Worm (Caenorhabditis elegans): Measurements from ENCODE around the gene sod-3.
"Not testable (repeated sequence)": the region's sequence is repeated elsewhere in the genome, so short reads cannot be mapped to it uniquely, and the experiment has no call there.

The sod-3 gene

DNA sequence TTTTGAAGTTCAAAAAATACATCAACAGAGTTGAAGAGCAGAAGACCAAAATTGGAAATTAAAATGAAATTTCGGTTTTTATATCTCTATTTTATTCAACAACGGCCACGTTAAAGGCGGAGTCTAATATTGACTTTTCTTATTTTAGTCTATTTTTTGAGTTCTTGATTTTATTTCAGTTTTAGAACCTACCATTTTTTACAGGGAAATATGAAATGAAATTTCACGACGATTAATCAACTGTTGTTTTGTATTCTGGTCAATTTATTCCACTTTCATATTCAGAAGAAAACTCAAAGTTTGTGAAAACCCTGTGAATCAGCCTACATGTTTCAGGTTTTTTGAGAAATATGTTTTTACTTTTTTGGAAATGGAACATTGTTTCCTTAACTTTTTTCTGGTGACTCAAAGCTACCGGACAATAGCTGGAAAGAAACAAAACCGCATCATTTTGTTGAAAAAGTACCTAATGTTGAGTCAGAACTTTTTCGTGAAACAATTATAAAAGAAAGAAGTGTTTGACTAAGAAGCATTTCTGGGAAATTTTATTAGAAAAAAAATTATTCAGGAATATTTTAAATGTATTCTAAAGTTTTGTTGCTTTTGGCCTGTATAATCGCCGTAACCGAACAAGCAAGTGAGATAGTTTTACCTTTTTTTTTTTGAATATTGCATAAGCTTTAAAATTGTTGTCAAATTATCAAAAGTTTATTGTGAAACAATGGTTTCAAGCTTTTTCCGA lies 11.7 kb upstream of the sod-3 start, which contains the start of the genes irld-23 and C08A9.10:
TSS of gene irld-23 (minus strand) at position 51 of the 742 bp plus-strand sequence.
TSS of gene C08A9.10 (plus strand) at position 545 of the 742 bp plus-strand sequence.
- TF ChIP-seq dao-5 (tag; optimal IDR thresholded peaks at IDR 0.05) = no peak
- TF ChIP-seq W03F9.2 (tag; optimal IDR thresholded peaks at IDR 0.05) = no peak
- TF ChIP-seq him-1 (tag; optimal IDR thresholded peaks at IDR 0.05) = no peak

DNA sequence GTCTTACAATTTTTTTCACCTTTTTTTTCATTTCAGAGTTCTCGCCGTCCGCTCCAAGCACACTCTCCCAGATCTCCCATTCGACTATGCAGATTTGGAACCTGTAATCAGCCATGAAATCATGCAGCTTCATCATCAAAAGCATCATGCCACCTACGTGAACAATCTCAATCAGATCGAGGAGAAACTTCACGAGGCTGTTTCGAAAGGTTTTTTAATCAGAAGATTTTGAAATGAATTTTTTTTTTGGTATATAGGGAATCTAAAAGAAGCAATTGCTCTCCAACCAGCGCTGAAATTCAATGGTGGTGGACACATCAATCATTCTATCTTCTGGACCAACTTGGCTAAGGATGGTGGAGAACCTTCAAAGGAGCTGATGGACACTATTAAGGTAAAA lies 646 bp downstream of the sod-3 start, which contains the start of gene C08A9.3:
TSS of gene C08A9.3 (minus strand) at position 101 of the 400 bp plus-strand sequence.
- TF ChIP-seq him-1 (tag; optimal IDR thresholded peaks at IDR 0.05) (no peak), W03F9.2 (tag; optimal IDR thresholded peaks at IDR 0.05) (no peak), dao-5 (tag; optimal IDR thresholded peaks at IDR 0.05) (no peak)

DNA sequence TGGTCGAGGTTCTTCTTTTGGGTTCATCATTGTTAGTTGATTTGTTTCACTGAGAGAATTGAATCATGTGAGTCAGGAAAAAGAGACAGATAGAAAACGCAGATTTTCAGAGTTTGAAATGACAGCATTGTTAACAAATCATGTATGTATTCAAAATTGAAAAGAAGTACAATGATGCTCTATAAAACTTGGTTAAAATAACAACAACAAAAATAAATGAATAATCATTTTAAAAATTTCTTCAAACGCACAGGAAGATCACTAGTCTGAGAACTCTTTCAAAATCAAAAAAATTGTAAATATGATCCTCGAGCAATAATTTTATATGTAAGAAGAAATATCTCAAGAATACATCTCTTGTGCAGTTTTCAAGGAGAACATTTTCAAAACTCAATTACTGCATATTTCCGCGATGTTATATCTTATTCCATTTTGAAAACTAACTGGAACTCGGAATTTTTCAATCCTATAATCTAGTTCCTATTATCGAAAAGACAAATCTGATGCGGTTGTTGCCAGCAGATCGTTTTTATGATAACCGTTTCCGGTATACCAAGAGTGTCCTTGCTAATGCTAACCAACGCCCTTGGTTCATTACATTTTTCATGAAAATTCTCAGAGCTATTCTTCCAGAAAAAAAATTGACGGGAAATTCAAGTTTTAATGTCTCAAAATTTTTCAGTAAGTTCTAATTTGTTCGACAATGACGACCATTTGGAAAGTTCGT lies 4.1 kb downstream of the sod-3 start, which contains the start of gene lido-1:
TSS of gene lido-1 (minus strand) at position 51 of the 727 bp plus-strand sequence.
- TF ChIP-seq him-1 (tag; optimal IDR thresholded peaks at IDR 0.05) (no peak), dao-5 (tag; optimal IDR thresholded peaks at IDR 0.05) (no peak), W03F9.2 (tag; optimal IDR thresholded peaks at IDR 0.05) (no peak)

DNA sequence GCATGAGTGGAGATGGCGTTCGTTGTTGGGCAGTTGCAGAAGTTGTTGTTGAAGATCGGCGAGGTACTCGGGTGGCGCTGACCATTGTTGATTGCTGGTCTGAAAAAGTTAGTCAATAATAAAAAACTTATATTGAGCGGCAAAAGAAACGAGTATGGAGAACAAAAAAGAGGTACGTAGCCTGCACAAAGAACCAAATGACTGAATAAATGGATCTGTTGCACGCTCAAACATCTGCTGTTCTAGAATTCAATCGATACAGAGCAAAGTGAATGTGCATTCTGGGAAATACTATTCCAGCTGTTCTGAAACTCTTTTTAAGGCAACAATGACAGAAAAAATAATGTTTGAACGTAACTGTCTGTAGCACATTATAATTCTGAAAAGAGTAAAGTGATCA lies 8.1 kb downstream of the sod-3 start, which contains the start of gene lido-2:
TSS of gene lido-2 (minus strand) at position 101 of the 400 bp plus-strand sequence.
- TF ChIP-seq dao-5 (tag; optimal IDR thresholded peaks at IDR 0.05) = no peak

DNA sequence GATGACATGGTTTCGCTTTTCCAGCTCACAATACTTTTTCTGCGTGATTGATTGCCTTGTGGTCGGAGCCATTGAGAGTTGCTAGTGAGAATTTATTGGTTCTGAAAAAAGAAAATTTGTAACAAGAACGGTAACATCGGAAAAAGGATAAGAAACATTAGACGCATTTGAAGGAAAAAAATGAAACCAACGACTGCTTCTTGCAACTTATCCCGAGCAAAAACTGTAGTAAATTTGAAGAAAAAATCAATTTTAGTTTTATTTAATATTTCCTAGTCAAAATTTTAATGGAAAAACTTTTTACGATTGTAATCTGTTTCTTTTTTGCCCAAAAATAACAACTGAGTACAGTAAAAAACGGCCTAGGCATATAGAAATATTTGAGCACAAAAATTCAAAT lies 15.1 kb downstream of the sod-3 start, which contains the start of gene lido-4:
TSS of gene lido-4 (minus strand) at position 101 of the 400 bp plus-strand sequence.
- TF ChIP-seq him-1 (tag; optimal IDR thresholded peaks at IDR 0.05) (no peak), W03F9.2 (tag; optimal IDR thresholded peaks at IDR 0.05) (no peak), dao-5 (tag; optimal IDR thresholded peaks at IDR 0.05) (no peak)

DNA sequence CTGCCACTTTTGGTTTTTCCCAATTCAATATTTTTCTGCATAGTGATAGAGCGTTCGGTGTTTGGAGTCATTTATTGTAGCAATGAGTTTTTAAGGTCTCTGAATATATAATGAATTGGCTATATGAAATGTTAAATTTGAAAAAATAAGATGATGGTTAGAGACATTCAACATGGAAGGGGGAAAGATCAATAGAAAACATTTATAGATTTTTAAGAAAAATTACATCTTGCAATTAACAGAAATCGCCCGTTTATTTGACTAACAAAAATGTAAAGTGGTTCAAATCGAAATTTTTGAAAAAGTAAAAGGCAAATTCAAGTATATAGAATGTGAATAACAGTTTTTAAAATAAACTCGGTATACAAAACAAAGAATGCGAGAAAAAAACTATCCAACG lies 18.0 kb downstream of the sod-3 start, which contains the start of gene lido-5:
TSS of gene lido-5 (minus strand) at position 101 of the 400 bp plus-strand sequence.
- no peak for TF ChIP-seq dao-5 (tag; optimal IDR thresholded peaks at IDR 0.05)
- no peak for TF ChIP-seq W03F9.2 (tag; optimal IDR thresholded peaks at IDR 0.05)
- no peak for TF ChIP-seq him-1 (tag; optimal IDR thresholded peaks at IDR 0.05)

DNA sequence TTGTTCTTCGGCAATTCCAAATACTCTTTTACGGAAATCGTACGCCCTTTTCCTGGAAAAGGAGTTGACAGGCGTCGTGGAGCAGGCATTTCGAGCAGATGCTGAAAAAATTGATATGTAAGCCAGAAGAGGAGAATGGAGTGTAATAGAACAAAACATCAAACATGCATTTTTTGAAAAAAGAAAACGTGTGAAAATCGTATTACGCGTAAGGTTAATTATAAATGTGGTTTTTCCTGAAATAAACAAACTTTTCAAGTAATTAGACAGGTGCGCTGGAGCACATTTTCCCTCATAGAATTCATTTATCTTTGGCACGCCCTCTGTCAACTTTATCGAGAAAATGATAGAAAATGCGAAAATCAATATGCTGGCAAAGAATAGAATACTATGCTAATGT lies 22.5 kb downstream of the sod-3 start, which contains the start of gene lido-6:
TSS of gene lido-6 (minus strand) at position 101 of the 400 bp plus-strand sequence.
- TF ChIP-seq him-1 (tag; optimal IDR thresholded peaks at IDR 0.05) (no peak), dao-5 (tag; optimal IDR thresholded peaks at IDR 0.05) (no peak), W03F9.2 (tag; optimal IDR thresholded peaks at IDR 0.05) (no peak)

DNA sequence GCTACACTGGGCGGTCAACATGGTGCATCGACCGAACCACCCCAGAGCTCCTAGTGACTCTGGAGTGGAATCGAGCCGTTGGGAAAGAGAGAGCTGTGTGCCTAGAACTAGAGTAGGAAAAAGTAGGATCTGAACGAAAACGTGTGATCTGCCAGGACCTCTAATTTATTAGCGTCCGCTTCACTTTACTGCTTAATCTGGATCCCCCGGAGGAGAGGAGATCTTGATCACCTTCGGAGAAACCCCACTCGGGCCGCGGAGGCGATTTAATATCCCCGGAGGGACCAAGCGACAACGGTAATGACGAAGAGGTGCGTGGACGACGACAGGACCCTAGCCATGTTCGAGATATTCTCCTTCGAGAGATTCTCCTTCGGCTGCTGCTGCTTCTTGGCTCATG lies 24.8 kb downstream of the sod-3 start, which contains the start of gene K09E3.2:
TSS of gene K09E3.2 (plus strand) at position 301 of the 400 bp plus-strand sequence.
- TF ChIP-seq dao-5, W03F9.2, him-1 (tag; optimal IDR thresholded peaks at IDR 0.05): not testable (repeated sequence)

DNA sequence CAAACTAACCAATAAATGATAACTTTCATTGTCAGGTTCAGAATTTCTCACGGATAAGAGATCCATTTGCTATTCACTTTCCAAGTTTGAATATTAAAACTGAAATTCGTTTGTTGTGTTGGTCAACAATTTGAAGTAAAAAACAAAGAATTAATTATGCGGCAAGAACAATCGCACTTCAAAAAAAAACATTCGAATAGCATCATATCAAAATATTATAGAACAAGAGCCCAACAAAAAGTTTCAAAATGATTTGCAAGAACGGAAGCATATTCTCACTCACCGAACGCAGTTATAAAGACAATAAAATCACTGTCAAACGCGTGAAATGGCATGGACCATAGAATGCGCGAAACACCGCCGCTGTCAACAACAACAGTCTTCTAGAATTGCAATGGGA lies 41.9 kb downstream of the sod-3 start, which contains the start of gene K09E3.7:
TSS of gene K09E3.7 (minus strand) at position 101 of the 400 bp plus-strand sequence.
- TF ChIP-seq dao-5 (tag; optimal IDR thresholded peaks at IDR 0.05) (no peak), him-1 (tag; optimal IDR thresholded peaks at IDR 0.05) (no peak), W03F9.2 (tag; optimal IDR thresholded peaks at IDR 0.05) (no peak)

DNA sequence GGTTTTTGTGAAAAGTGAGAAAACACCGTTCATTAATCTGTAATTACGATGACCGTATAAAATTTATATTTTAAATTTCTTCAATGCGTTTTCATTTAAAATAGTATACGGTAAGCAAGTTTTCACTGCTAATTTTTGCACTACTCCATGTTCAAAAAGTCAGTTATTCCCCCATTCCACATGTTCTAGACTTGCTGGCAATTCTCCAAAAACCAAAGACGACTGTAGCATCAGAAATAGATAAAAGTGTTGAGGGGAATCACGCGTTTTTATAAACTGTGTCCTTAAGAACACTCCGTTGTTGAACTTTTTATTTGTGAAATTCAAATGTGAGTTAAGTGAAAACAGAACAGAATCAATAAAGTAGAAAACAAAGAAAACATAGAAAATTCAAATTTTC lies 43.2 kb downstream of the sod-3 start:
- TF ChIP-seq W03F9.2 (tag; optimal IDR thresholded peaks at IDR 0.05) (no peak), dao-5 (tag; optimal IDR thresholded peaks at IDR 0.05) (no peak), him-1 (tag; optimal IDR thresholded peaks at IDR 0.05) (no peak)

DNA sequence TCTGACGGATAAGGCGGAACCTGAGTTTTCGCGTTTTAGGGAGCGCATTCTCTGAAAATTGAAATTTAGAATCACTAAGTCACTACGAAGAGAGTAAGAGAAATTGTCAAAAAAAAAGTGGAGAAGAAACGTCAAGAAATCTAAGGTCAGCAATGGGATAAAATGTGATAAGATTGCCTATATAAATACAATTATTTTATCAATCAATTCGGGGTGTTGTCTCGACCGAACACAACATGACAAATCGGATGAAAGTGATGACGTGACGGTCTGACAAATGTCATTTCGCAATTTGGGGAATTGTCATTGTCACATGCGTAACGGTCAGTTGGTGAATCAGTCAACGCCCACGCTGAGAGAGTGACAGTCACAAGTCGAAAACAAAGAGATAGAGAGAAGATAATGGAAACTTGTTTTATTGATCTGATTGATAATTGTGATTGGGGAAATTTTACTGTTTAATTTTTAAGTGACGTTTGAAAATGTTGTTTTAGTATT lies 45.6 kb downstream of the sod-3 start, which contains the start of gene cnp-3:
TSS of gene cnp-3 (minus strand) at position 51 of the 498 bp plus-strand sequence.
- no peak for TF ChIP-seq dao-5 (tag; optimal IDR thresholded peaks at IDR 0.05)
- TF ChIP-seq W03F9.2 (tag; optimal IDR thresholded peaks at IDR 0.05) = no peak
- no peak for TF ChIP-seq him-1 (tag; optimal IDR thresholded peaks at IDR 0.05)

DNA sequence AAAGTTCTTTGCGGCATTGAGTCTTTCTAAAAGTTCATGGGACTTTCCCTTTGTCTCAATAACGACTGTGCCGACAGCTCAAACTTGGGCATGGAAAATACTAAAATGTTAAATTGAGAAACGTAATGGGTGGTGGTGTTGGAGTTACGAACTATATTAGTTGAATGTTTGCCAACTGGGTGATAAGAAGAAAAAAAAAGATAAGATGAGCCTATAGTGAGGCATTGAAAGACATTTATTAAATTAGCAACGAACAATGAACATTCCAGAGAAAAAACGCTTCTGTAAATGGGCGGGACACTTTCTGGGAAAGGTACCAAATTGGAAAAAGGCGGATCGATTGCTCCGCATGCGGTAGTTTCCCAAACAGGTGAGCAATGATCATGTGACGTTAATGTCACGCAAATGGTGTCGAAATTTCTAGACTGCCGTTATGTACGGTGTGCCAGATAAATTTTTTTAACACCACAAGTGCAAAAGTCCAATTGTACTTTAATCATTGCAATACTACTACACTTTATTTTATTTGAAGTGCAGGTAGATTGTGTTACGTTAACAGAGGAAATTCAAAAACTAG lies 46.7 kb downstream of the sod-3 start:
- TF ChIP-seq W03F9.2 (tag; optimal IDR thresholded peaks at IDR 0.05) (no peak), him-1 (tag; optimal IDR thresholded peaks at IDR 0.05) (no peak), dao-5 (tag; optimal IDR thresholded peaks at IDR 0.05) (no peak)

DNA sequence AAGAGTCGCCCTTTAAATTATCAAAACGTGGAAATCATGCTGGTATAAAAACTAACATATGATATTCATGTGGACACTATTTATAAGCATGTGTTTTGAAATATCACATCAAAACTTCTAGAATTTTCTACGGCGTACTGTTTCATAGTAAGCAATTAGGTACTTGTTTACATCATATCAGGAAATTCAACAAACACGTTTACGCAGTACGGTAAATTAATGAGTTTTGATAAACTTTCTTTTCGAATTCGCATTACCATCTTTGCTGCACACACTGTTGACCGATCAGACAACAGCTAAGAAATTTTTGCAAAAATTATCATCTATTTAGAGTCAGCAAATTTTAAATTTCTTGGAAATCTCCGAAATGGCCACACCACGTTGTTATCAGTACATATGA lies 47.9 kb downstream of the sod-3 start:
- TF ChIP-seq him-1 (tag; optimal IDR thresholded peaks at IDR 0.05) (no peak), W03F9.2 (tag; optimal IDR thresholded peaks at IDR 0.05) (no peak), dao-5 (tag; optimal IDR thresholded peaks at IDR 0.05) (no peak)

Data from whole organism, L4/young adult.